Fruit fly (Drosophila melanogaster): ENCODE results near the gene CG11902.

The CG11902 gene

dm6 chr3R:25312583-25312982 lies 22.5 kb upstream of the CG11902 start:
- TF ChIP-seq CG11762 (GFP tag; optimal IDR thresholded peaks at IDR 0.05; ENCODE audit: insufficient read depth) (no peak), fd59A (GFP tag; optimal IDR thresholded peaks at IDR 0.05) (no peak), net (GFP tag; optimal IDR thresholded peaks at IDR 0.05) (no peak), Hr39 (GFP tag; optimal IDR thresholded peaks at IDR 0.05) (no peak)

DNA sequence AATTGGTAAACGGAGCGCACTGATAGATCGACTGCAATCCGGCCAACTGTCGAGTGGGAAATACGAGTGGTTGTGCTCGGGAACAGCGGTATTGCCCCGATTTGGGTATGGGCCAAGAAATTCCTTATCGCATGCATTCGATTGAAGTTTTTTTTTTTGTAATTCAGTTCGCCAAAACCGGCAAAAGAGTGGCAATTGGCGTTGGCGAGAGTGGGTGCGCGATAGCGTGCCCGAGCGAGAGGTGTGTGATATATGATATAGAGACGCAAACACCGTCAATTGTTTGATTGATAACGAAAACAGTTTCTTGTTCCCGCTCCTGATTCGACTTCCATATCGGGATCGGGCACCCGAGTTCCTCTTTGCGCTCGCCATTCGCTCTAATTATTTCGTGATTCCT lies 21.3 kb upstream of the CG11902 start, which contains the start of gene CG31087:
TSS of gene CG31087 (minus strand) at position 63 of the 400 bp plus-strand sequence.
- no peak for TF ChIP-seq esn (GFP tag; optimal IDR thresholded peaks at IDR 0.05)
- TF ChIP-seq vri (GFP tag; optimal IDR thresholded peaks at IDR 0.05) = peak; percentile 55

DNA sequence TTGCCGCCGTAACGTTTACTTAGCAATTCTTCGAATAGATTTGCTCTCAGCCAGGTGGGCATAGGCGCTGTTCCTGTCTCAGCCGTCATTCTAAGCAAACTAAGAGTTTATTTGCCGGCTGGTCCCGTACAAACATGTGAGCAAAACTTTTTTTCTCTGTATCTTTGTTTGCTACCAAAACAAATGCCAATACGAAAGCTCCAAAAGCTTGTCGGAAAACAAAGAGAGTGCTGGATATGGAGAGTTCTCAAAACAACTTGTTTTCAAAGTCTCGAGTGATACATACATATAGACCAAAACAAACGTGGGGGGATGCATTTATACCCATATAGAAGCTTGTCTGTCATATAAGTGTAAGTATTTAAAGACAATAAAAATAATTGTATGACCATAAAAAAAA lies 19.0 kb upstream of the CG11902 start, which contains the start of gene CG10559:
TSS of gene CG10559 (minus strand) at position 101 of the 400 bp plus-strand sequence.
- no peak for TF ChIP-seq lz (GFP tag; optimal IDR thresholded peaks at IDR 0.05)
- peak; percentile 45 for TF ChIP-seq fkh (GFP tag; optimal IDR thresholded peaks at IDR 0.05)

DNA sequence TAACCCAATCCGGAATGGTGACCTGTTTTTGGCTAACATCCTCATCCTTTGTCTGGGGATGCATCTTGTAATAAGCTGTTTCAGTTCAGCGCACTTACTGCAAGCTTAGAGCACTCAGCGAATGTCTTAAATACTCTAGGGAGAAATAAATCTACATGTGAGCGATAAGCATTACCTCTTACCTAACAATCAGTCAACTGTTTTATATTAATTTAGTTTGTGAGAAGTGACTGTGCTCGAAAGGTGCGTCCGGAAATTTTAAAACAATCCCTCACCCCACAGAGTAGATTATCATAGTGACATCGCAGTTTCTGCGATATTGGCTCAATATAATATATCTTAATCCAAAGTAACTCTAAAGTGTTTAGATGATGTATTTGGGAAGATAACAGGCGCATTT lies 17.0 kb upstream of the CG11902 start, which contains the start of gene CG10553:
TSS of gene CG10553 (minus strand) at position 101 of the 400 bp plus-strand sequence.
- no peak for TF ChIP-seq ss (GFP tag; optimal IDR thresholded peaks at IDR 0.05)
- no peak for TF ChIP-seq Eip75B (GFP tag; optimal IDR thresholded peaks at IDR 0.05)
- no peak for TF ChIP-seq CG6163 (GFP tag; IDR thresholded peaks at IDR 0.05)
- no peak for TF ChIP-seq fd85E (GFP tag; optimal IDR thresholded peaks at IDR 0.05)
- TF ChIP-seq vri (GFP tag; optimal IDR thresholded peaks at IDR 0.05) = no peak
- TF ChIP-seq Gug (GFP tag; IDR thresholded peaks at IDR 0.05) = no peak
- TF ChIP-seq fd59A (GFP tag; optimal IDR thresholded peaks at IDR 0.05) = no peak
- TF ChIP-seq salr (GFP tag; optimal IDR thresholded peaks at IDR 0.05) = no peak
- TF ChIP-seq CG6792 (GFP tag; optimal IDR thresholded peaks at IDR 0.05) = no peak
- no peak for TF ChIP-seq achi (GFP tag; optimal IDR thresholded peaks at IDR 0.05)
- no peak for TF ChIP-seq spab (GFP tag; optimal IDR thresholded peaks at IDR 0.05)
- no peak for TF ChIP-seq Smox (GFP tag; optimal IDR thresholded peaks at IDR 0.05)
- no peak for TF ChIP-seq Sox14 (GFP tag; optimal IDR thresholded peaks at IDR 0.05)
- TF ChIP-seq CG34406 (GFP tag; optimal IDR thresholded peaks at IDR 0.05) = no peak
- no peak for TF ChIP-seq CG15336 (GFP tag; IDR thresholded peaks at IDR 0.05)
- no peak for TF ChIP-seq cyc (GFP tag; optimal IDR thresholded peaks at IDR 0.05)
- no peak for TF ChIP-seq CG6276 (GFP tag; optimal IDR thresholded peaks at IDR 0.05)
- TF ChIP-seq fkh (GFP tag; optimal IDR thresholded peaks at IDR 0.05) = no peak
- no peak for TF ChIP-seq lz (GFP tag; optimal IDR thresholded peaks at IDR 0.05)
- TF ChIP-seq OdsH (GFP tag; optimal IDR thresholded peaks at IDR 0.05) = no peak

DNA sequence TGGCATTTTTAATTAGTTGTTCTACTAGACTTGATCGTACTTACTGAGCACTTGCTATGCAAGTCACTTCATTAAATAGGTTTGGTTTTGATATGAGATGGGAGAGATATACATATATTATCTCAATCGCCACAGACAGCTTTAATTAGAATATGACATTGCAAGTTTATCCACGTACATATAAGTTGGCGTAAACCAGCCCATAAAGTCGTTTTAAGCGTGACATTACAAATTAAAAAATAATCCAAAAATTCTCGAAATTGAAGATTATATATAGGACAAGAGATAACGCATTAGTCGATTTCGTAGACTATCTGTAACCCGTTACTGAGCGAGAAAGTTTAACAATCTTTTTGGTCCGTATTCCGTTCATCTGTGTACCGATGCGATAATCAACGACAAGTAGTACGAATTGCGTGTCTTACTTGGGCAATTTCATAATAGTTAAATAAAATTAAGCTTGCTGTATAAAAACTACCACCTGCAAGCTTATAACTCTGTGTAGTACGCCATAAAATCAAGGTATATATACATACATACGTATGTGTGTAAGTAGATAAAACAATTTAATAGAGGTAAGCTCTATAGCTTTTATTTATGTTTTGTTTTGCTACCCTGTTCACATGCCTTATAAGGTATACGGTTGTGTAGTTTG lies 14.9 kb upstream of the CG11902 start, which contains the start of gene CG10560:
TSS of gene CG10560 (minus strand) at position 51 of the 655 bp plus-strand sequence.
- TF ChIP-seq eg (GFP tag; IDR thresholded peaks at IDR 0.05) (no peak), topi (GFP tag; optimal IDR thresholded peaks at IDR 0.05) (no peak), esn (GFP tag; optimal IDR thresholded peaks at IDR 0.05) (no peak), fkh (GFP tag; optimal IDR thresholded peaks at IDR 0.05) (no peak), cyc (GFP tag; optimal IDR thresholded peaks at IDR 0.05) (no peak), CG6276 (GFP tag; optimal IDR thresholded peaks at IDR 0.05) (no peak)

dm6 chr3R:25320898-25321297 lies 14.2 kb upstream of the CG11902 start:
- TF ChIP-seq Sox14 (GFP tag; optimal IDR thresholded peaks at IDR 0.05) (no peak), Smox (GFP tag; optimal IDR thresholded peaks at IDR 0.05) (no peak)

- TF ChIP-seq net (GFP tag; optimal IDR thresholded peaks at IDR 0.05) (no peak), svp (GFP tag) (peak; percentile 72)
These were observed 13.4 kb upstream of the CG11902 start for dm6 chr3R:25321681-25322080.
